Fruit fly (Drosophila melanogaster) whole organism, embryonic: ENCODE measurements around the gene CG31267.
A peak's percentile ranks its signal among the peaks of the same experiment; 100 is the strongest.

ENCODE experiments used
- Antp ChIP-seq: fragments of 200-800 bp; sonication (Bioruptor generic); optimal IDR thresholded peaks from 3 replicates; lab custom pipeline; 2016; ENCODE audit warnings: missing biosample characterization, missing genetic modification characterization
- Asciz ChIP-seq: fragments of 200-800 bp; sonication (Bioruptor generic); optimal IDR thresholded peaks from 2 replicates; lab custom pipeline; 2017; ENCODE audit warnings: missing biosample characterization, mild to moderate bottlenecking, missing genetic modification characterization, missing genetic modification reagents
- C15 ChIP-seq: fragments of 200-800 bp; sonication (Bioruptor generic); IDR thresholded peaks from 3 replicates; pipeline ENCODE4 v1.3.6; 2022; ENCODE audit warnings: missing biosample characterization, missing genetic modification characterization
- CG10147 ChIP-seq: fragments of 200-800 bp; sonication (Bioruptor generic); optimal IDR thresholded peaks from 2 replicates; lab custom pipeline; 2019; ENCODE audit warnings: missing biosample characterization, mild to moderate bottlenecking, missing genetic modification characterization, moderate library complexity
- CG11696 ChIP-seq: fragments of 200-800 bp; sonication (Bioruptor generic); IDR thresholded peaks from 2 replicates; pipeline ENCODE4 v1.3.6; 2022; ENCODE audit warnings: missing biosample characterization, missing genetic modification characterization
- CG12071 ChIP-seq: fragments of 200-800 bp; sonication (Bioruptor generic); optimal IDR thresholded peaks from 3 replicates; lab custom pipeline; 2018; ENCODE audit warnings: missing biosample characterization, mild to moderate bottlenecking, missing genetic modification characterization
- CG12219 ChIP-seq: fragments of 200-800 bp; sonication (Bioruptor generic); optimal IDR thresholded peaks from 3 replicates; lab custom pipeline; 2018; ENCODE audit warnings: missing biosample characterization, mild to moderate bottlenecking, missing genetic modification characterization
- CG12391 ChIP-seq: fragments of 200-800 bp; sonication (Bioruptor generic); optimal IDR thresholded peaks from 3 replicates; lab custom pipeline; 2018; ENCODE audit warnings: missing biosample characterization, mild to moderate bottlenecking, missing genetic modification characterization, moderate library complexity
- CG13894 ChIP-seq: fragments of 200-800 bp; sonication (Bioruptor generic); optimal IDR thresholded peaks from 3 replicates; lab custom pipeline; 2018; ENCODE audit warnings: missing biosample characterization, mild to moderate bottlenecking, missing genetic modification characterization, moderate library complexity
- CG15479 ChIP-seq: fragments of 200-800 bp; sonication (Bioruptor generic); optimal IDR thresholded peaks from 3 replicates; lab custom pipeline; 2019; ENCODE audit warnings: missing biosample characterization, mild to moderate bottlenecking, missing genetic modification characterization, moderate library complexity
- CG1647 ChIP-seq: fragments of 200-800 bp; sonication (Bioruptor generic); optimal IDR thresholded peaks from 3 replicates; lab custom pipeline; 2016; ENCODE audit warnings: missing biosample characterization, missing genetic modification characterization
- CG18262 ChIP-seq: fragments of 200-800 bp; optimal IDR thresholded peaks from 3 replicates; lab custom pipeline; 2019; ENCODE audit warnings: missing biosample characterization, mild to moderate bottlenecking, missing genetic modification characterization, moderate library complexity
- CG18764 ChIP-seq: fragments of 200-800 bp; sonication (Bioruptor generic); optimal IDR thresholded peaks from 3 replicates; lab custom pipeline; 2016; ENCODE audit warnings: missing biosample characterization, missing genetic modification characterization
- CG2120 ChIP-seq: fragments of 200-800 bp; sonication (Bioruptor generic); optimal IDR thresholded peaks from 3 replicates; lab custom pipeline; 2016; ENCODE audit warnings: missing biosample characterization, missing genetic modification characterization
- CG6683 ChIP-seq: fragments of 200-800 bp; sonication (Bioruptor generic); optimal IDR thresholded peaks from 2 replicates; lab custom pipeline; 2017; ENCODE audit warnings: missing biosample characterization, mild to moderate bottlenecking, missing genetic modification characterization, missing genetic modification reagents
- CG6854 ChIP-seq: fragments of 200-800 bp; sonication (Bioruptor generic); optimal IDR thresholded peaks from 3 replicates; lab custom pipeline; 2017; ENCODE audit warnings: missing biosample characterization, mild to moderate bottlenecking, missing genetic modification characterization
- CG7372 ChIP-seq: fragments of 200-800 bp; sonication (Bioruptor generic); IDR thresholded peaks from 2 replicates; pipeline ENCODE4 v1.3.6; 2022; ENCODE audit warnings: missing biosample characterization, missing genetic modification characterization
- CG7745 ChIP-seq: fragments of 200-800 bp; sonication (Bioruptor generic); optimal IDR thresholded peaks from 2 replicates; lab custom pipeline; 2018; ENCODE audit warnings: missing biosample characterization, mild to moderate bottlenecking, missing genetic modification characterization, moderate library complexity
- CG8765 ChIP-seq: fragments of 200-800 bp; sonication (Bioruptor generic); IDR thresholded peaks from 2 replicates; pipeline ENCODE4 v1.3.6; 2022; ENCODE audit warnings: missing biosample characterization, missing genetic modification characterization
- CG9932 ChIP-seq: fragments of 200-800 bp; sonication (Bioruptor generic); IDR thresholded peaks from 2 replicates; pipeline ENCODE4 v1.3.6; 2022; ENCODE audit warnings: missing biosample characterization, missing genetic modification characterization
- HLHmδ ChIP-seq: fragments of 200-800 bp; sonication (Bioruptor generic); optimal IDR thresholded peaks from 2 replicates; lab custom pipeline; 2018; ENCODE audit warnings: missing biosample characterization, mild to moderate bottlenecking, missing genetic modification characterization, moderate library complexity
- HmgD ChIP-seq: fragments of 200-800 bp; sonication (Bioruptor generic); optimal IDR thresholded peaks from 3 replicates; lab custom pipeline; 2016; ENCODE audit warnings: missing biosample characterization, missing genetic modification characterization
- Hmr ChIP-seq: fragments of 200-800 bp; sonication (Bioruptor generic); optimal IDR thresholded peaks from 3 replicates; lab custom pipeline; 2017; ENCODE audit warnings: mild to moderate bottlenecking, missing biosample characterization, missing genetic modification reagents, missing genetic modification characterization
- Rfx ChIP-seq: fragments of 200-800 bp; sonication (Bioruptor generic); IDR thresholded peaks from 2 replicates; pipeline ENCODE4 v1.3.6; 2022; ENCODE audit warnings: missing biosample characterization, missing genetic modification characterization
- Sox102F ChIP-seq: fragments of 200-800 bp; sonication (Bioruptor generic); optimal IDR thresholded peaks from 2 replicates; lab custom pipeline; 2018; ENCODE audit warnings: missing biosample characterization, mild to moderate bottlenecking, missing genetic modification characterization, moderate library complexity
- Spps ChIP-seq: fragments of 200-800 bp; sonication (Bioruptor generic); optimal IDR thresholded peaks from 2 replicates; lab custom pipeline; 2018; ENCODE audit warnings: missing biosample characterization, mild to moderate bottlenecking, missing genetic modification characterization
- Stat92E ChIP-seq, 3 experiments: fragments of >200 bp in 2 of 3; fragments of 200-800 bp in 1 of 3; sonication (Bioruptor generic) in 1 of 3; optimal IDR thresholded peaks; 2 replicates each; lab custom pipeline; 2017 to 2019; ENCODE audit warnings: missing biosample characterization in 3 of 3, missing genetic modification characterization in 3 of 3, mild to moderate bottlenecking in 1 of 3, moderate library complexity in 1 of 3
- Usf ChIP-seq: fragments of 200-800 bp; sonication (Bioruptor generic); optimal IDR thresholded peaks from 2 replicates; lab custom pipeline; 2017; ENCODE audit warnings: missing genotype, missing biosample characterization, missing genetic modification characterization
- abd-A ChIP-seq: fragments of 200-800 bp; sonication (Bioruptor generic); optimal IDR thresholded peaks from 3 replicates; lab custom pipeline; 2019; ENCODE audit warnings: missing biosample characterization, mild to moderate bottlenecking, missing genetic modification characterization, moderate library complexity
- aop ChIP-seq: fragments of 200-800 bp; sonication (Bioruptor generic); IDR thresholded peaks from 2 replicates; pipeline ENCODE4 v1.3.6; 2022; ENCODE audit warnings: missing biosample characterization, missing genetic modification characterization
- ara ChIP-seq: fragments of 200-800 bp; sonication (Bioruptor generic); IDR thresholded peaks from 2 replicates; pipeline ENCODE4 v1.3.6; 2022; ENCODE audit warnings: missing biosample characterization, missing genetic modification characterization
- ase ChIP-seq: fragments of 200-800 bp; sonication (Bioruptor generic); IDR thresholded peaks from 3 replicates; pipeline ENCODE4 v1.3.6; 2022; ENCODE audit warnings: missing biosample characterization, missing genetic modification characterization
- chinmo ChIP-seq: fragments of 200-800 bp; sonication (Bioruptor generic); IDR thresholded peaks from 4 replicates; pipeline ENCODE4 v1.3.6; 2022; ENCODE audit warnings: missing biosample characterization, missing genetic modification characterization; ENCODE audit not compliant: partially characterized antibody
- dmrt11E ChIP-seq: fragments of 200-800 bp; sonication (Bioruptor generic); optimal IDR thresholded peaks from 3 replicates; lab custom pipeline; 2018; ENCODE audit warnings: missing biosample characterization, mild to moderate bottlenecking, missing genetic modification characterization, moderate library complexity
- dpn ChIP-seq, 2 experiments: fragments of 200-800 bp; sonication (Bioruptor generic); optimal IDR thresholded peaks; 3 replicates each; lab custom pipeline; 2016; ENCODE audit warnings: missing biosample characterization in 2 of 2, missing genetic modification characterization in 2 of 2
- dysf ChIP-seq: fragments of 200-800 bp; sonication (Bioruptor generic); IDR thresholded peaks from 3 replicates; pipeline ENCODE4 v1.3.6; 2022; ENCODE audit warnings: missing biosample characterization, missing genetic modification characterization
- ewg ChIP-seq: fragments of 200-800 bp; sonication (Bioruptor generic); optimal IDR thresholded peaks from 3 replicates; lab custom pipeline; 2017; ENCODE audit warnings: mild to moderate bottlenecking, missing biosample characterization, missing genetic modification reagents, missing genetic modification characterization
- fd64A ChIP-seq: fragments of 200-800 bp; sonication (Bioruptor generic); optimal IDR thresholded peaks from 3 replicates; lab custom pipeline; 2018; ENCODE audit warnings: missing biosample characterization, mild to moderate bottlenecking, missing genetic modification characterization
- gcm2 ChIP-seq: fragments of 200-800 bp; sonication (Bioruptor generic); optimal IDR thresholded peaks from 2 replicates; lab custom pipeline; 2016; ENCODE audit warnings: missing biosample characterization, missing genetic modification characterization
- knrl ChIP-seq: fragments of 200-800 bp; sonication (Bioruptor generic); IDR thresholded peaks from 3 replicates; pipeline ENCODE4 v1.3.6; 2022; ENCODE audit warnings: missing biosample characterization, missing genetic modification characterization; ENCODE audit not compliant: partially characterized antibody
- lbe ChIP-seq: fragments of 200-800 bp; sonication (Bioruptor generic); optimal IDR thresholded peaks from 2 replicates; lab custom pipeline; 2016; ENCODE audit warnings: missing biosample characterization, mild to moderate bottlenecking, missing genetic modification characterization
- lola ChIP-seq, 3 experiments: fragments of >200 bp in 2 of 3; fragments of 200-800 bp in 1 of 3; sonication (Bioruptor generic) in 1 of 3; optimal IDR thresholded peaks; 2 replicates each; lab custom pipeline; 2017 to 2019; ENCODE audit warnings: missing biosample characterization in 3 of 3, missing genetic modification characterization in 3 of 3, mild to moderate bottlenecking in 1 of 3, moderate library complexity in 1 of 3
- odd ChIP-seq: fragments of 200-800 bp; sonication (Bioruptor generic); optimal IDR thresholded peaks from 2 replicates; lab custom pipeline; 2017; ENCODE audit warnings: missing biosample characterization, mild to moderate bottlenecking, missing genetic modification characterization
- pb ChIP-seq: fragments of 200-800 bp; sonication (Bioruptor generic); optimal IDR thresholded peaks from 3 replicates; lab custom pipeline; 2016; ENCODE audit warnings: missing biosample characterization, missing genetic modification characterization
- prd ChIP-seq, 3 experiments: fragments of >200 bp in 2 of 3; fragments of 200-800 bp in 1 of 3; sonication (Bioruptor generic) in 1 of 3; optimal IDR thresholded peaks in 2 of 3; IDR thresholded peaks in 1 of 3; 2 replicates in 2 of 3; 3 replicates in 1 of 3; pipeline versions ENCODE4 v1.3.6 to Lab custom; 2017 to 2022; ENCODE audit warnings: missing biosample characterization in 1 of 3, missing genetic modification characterization in 1 of 3
- schlank ChIP-seq: fragments of 200-800 bp; sonication (Bioruptor generic); optimal IDR thresholded peaks from 2 replicates; lab custom pipeline; 2018; ENCODE audit warnings: missing biosample characterization, mild to moderate bottlenecking, missing genetic modification characterization
- sens ChIP-seq: fragments of 200-800 bp; sonication (Bioruptor generic); peaks from one replicate; lab custom pipeline; 2016; ENCODE audit warnings: missing biosample characterization, missing genetic modification characterization
- unpg ChIP-seq: fragments of 200-800 bp; sonication (Bioruptor generic); optimal IDR thresholded peaks from 3 replicates; lab custom pipeline; 2018; ENCODE audit warnings: missing biosample characterization, mild to moderate bottlenecking, missing genetic modification characterization, moderate library complexity

Gene CG31267

dm6 chr3R:17151376-17152026 lies 17.5 kb downstream of the CG31267 start, which contains the start of gene CG5292:
Gene CG5292, plus strand, starts transcription at chr3R:17151861.
- TF ChIP-seq CG7372 (0 out of 2 replicates have a peak, but pooled peaks have one; percentile 37), odd (GFP tag; lab: Kevin White, UChicago) (no peak), CG8765 (GFP tag; lab: Robert Waterston, UW) (no peak), HLHmδ (GFP tag; lab: Kevin White, UChicago) (no peak), Rfx (peak; percentile 79), ase (GFP tag; lab: Robert Waterston, UW) (no peak), CG15479 (GFP tag; lab: Kevin White, UChicago) (no peak), HmgD (GFP tag; lab: Kevin White, UChicago) (no peak), CG11696 (GFP tag; lab: Robert Waterston, UW) (peak; percentile 45; the same call in 1 of the 2 replicates), CG18764 (GFP tag; lab: Kevin White, UChicago) (no peak), sens (GFP tag; lab: Kevin White, UChicago) (peak; percentile 93), Sox102F (GFP tag; lab: Kevin White, UChicago) (no peak), CG9932 (GFP tag; lab: Robert Waterston, UW) (peak; percentile 72), CG6683 (no peak), chinmo (GFP tag; lab: Robert Waterston, UW) (no peak), CG12219 (GFP tag; lab: Kevin White, UChicago) (no peak), abd-A (tag; lab: Kevin White, UChicago) (no peak), dysf (GFP tag; lab: Robert Waterston, UW) (peak; percentile 60; the same call in 2 of the 3 replicates), Asciz (GFP tag; lab: Kevin White, UChicago) (no peak), dpn (GFP tag; optimal IDR thresholded peaks at IDR 0.05; lab: Kevin White, UChicago) (peak; percentile 42 to 67), CG13894 (tag; lab: Kevin White, UChicago) (no peak), pb (GFP tag; lab: Kevin White, UChicago) (peak; percentile 33), C15 (GFP tag; lab: Robert Waterston, UW) (0 out of 3 replicates have a peak, but pooled peaks have one; percentile 21), CG1647 (GFP tag; lab: Kevin White, UChicago) (peak; percentile 20), dmrt11E (tag; lab: Kevin White, UChicago) (peak; percentile 37), gcm2 (GFP tag; lab: Kevin White, UChicago) (peak; percentile 12), prd (optimal IDR thresholded peaks at IDR 0.05; lab: Kevin White, UChicago) (no peak), prd (GFP tag; IDR thresholded peaks at IDR 0.05; lab: Robert Waterston, UW) (peak; percentile 68), fd64A (GFP tag; lab: Kevin White, UChicago) (no peak), Stat92E (GFP tag; optimal IDR thresholded peaks at IDR 0.05; lab: Kevin White, UChicago) (no peak), lbe (GFP tag; lab: Kevin White, UChicago) (no peak), lola (GFP tag; optimal IDR thresholded peaks at IDR 0.05; lab: Kevin White, UChicago) (no peak), Spps (tag; lab: Kevin White, UChicago) (no peak), CG12071 (no peak), ara (GFP tag; lab: Robert Waterston, UW) (peak; percentile 47; the same call in 1 of the 2 replicates), CG18262 (tag; lab: Kevin White, UChicago) (no peak), ewg (GFP tag; lab: Kevin White, UChicago) (peak; percentile 16), knrl (GFP tag; lab: Robert Waterston, UW) (peak; percentile 35; the same call in 1 of the 3 replicates), aop (GFP tag; lab: Robert Waterston, UW) (no peak), CG2120 (GFP tag; lab: Kevin White, UChicago) (peak; percentile 72), Usf (GFP tag; lab: Kevin White, UChicago) (no peak), CG12391 (tag; lab: Kevin White, UChicago) (peak; percentile 58), CG7745 (no peak), Antp (GFP tag; lab: Kevin White, UChicago) (peak; percentile 35), schlank (no peak), CG10147 (peak; percentile 23), CG6854 (GFP tag; lab: Kevin White, UChicago) (no peak), Hmr (GFP tag; lab: Kevin White, UChicago) (peak; percentile 77), unpg (no peak)
